Worm (Caenorhabditis elegans) whole organism, L2 larva: ENCODE data around the gene D1054.10.

ENCODE experiments used
- F13H6.1 ChIP-seq: sonication (generic microtip); optimal IDR thresholded peaks from 2 replicates; lab custom pipeline; 2016; ENCODE audit warnings: missing genetic modification characterization, missing compliant biosample characterization
- R02D3.7 ChIP-seq: fragments of 150-350 bp; optimal IDR thresholded peaks from 2 replicates; lab custom pipeline; 2014; ENCODE audit warnings: missing biosample characterization, missing genetic modification characterization
- ama-1 ChIP-seq: fragments of 150-350 bp; optimal IDR thresholded peaks from 2 replicates; lab custom pipeline; 2018; ENCODE audit warnings: inconsistent platforms
- blmp-1 ChIP-seq: sonication (generic microtip); optimal IDR thresholded peaks from 2 replicates; lab custom pipeline; 2017; ENCODE audit warnings: missing genetic modification characterization, mild to moderate bottlenecking, missing compliant biosample characterization, antibody characterized with exemption, moderate library complexity; ENCODE audit not compliant: insufficient read depth
- ceh-16 ChIP-seq: fragments of 150-350 bp; optimal IDR thresholded peaks from 2 replicates; lab custom pipeline; 2014; ENCODE audit warnings: missing biosample characterization, missing genetic modification characterization
- ceh-82 ChIP-seq: fragments of 150-350 bp; optimal IDR thresholded peaks from 2 replicates; lab custom pipeline; 2014; ENCODE audit warnings: missing biosample characterization, missing genetic modification characterization
- dmd-4 ChIP-seq: sonication (generic microtip); optimal IDR thresholded peaks from 2 replicates; lab custom pipeline; 2017; ENCODE audit warnings: missing biosample characterization, missing genetic modification characterization
- egl-27 ChIP-seq: sonication (generic microtip); optimal IDR thresholded peaks from 3 replicates; lab custom pipeline; 2017; ENCODE audit warnings: missing biosample characterization, missing genetic modification reagents, missing genetic modification characterization
- gmeb-1 ChIP-seq: fragments of 150-350 bp; optimal IDR thresholded peaks from 2 replicates; lab custom pipeline; 2014; ENCODE audit warnings: missing biosample characterization, missing genetic modification characterization
- lin-13 ChIP-seq: fragments of 150-350 bp; optimal IDR thresholded peaks from 2 replicates; lab custom pipeline; 2014; ENCODE audit warnings: missing biosample characterization, missing genetic modification reagents, missing genetic modification characterization
- mdl-1 ChIP-seq, 2 experiments: fragments of 150-350 bp in 1 of 2; sonication (generic microtip) in 1 of 2; optimal IDR thresholded peaks; 2 replicates each; lab custom pipeline; 2017; ENCODE audit warnings: missing biosample characterization in 2 of 2, missing genetic modification characterization in 2 of 2
- nhr-23 ChIP-seq: fragments of 150-350 bp; optimal IDR thresholded peaks from 2 replicates; lab custom pipeline; 2014; ENCODE audit warnings: missing biosample characterization, missing genetic modification reagents, missing genetic modification characterization
- peb-1 ChIP-seq: fragments of 150-350 bp; optimal IDR thresholded peaks from 2 replicates; lab custom pipeline; 2014; ENCODE audit warnings: missing biosample characterization, missing genetic modification characterization
- sma-9 ChIP-seq, 2 experiments: fragments of 150-350 bp in 1 of 2; sonication (generic microtip) in 1 of 2; optimal IDR thresholded peaks; 2 replicates each; lab custom pipeline; 2014 to 2016; ENCODE audit warnings: missing genetic modification characterization in 2 of 2, mild to moderate bottlenecking in 1 of 2, missing biosample characterization in 1 of 2, missing compliant biosample characterization in 1 of 2, missing genetic modification reagents in 1 of 2, moderate library complexity in 1 of 2
- snpc-4 ChIP-seq: fragments of 150-350 bp; optimal IDR thresholded peaks from 2 replicates; lab custom pipeline; 2014; ENCODE audit warnings: missing biosample characterization, missing genetic modification characterization
- unc-39 ChIP-seq: fragments of 150-350 bp; optimal IDR thresholded peaks from 2 replicates; lab custom pipeline; 2014; ENCODE audit warnings: missing biosample characterization, missing genetic modification characterization
- ztf-11 ChIP-seq: sonication (generic microtip); optimal IDR thresholded peaks from 2 replicates; lab custom pipeline; 2017; ENCODE audit warnings: missing biosample characterization, missing genetic modification characterization

D1054.10 gene

DNA sequence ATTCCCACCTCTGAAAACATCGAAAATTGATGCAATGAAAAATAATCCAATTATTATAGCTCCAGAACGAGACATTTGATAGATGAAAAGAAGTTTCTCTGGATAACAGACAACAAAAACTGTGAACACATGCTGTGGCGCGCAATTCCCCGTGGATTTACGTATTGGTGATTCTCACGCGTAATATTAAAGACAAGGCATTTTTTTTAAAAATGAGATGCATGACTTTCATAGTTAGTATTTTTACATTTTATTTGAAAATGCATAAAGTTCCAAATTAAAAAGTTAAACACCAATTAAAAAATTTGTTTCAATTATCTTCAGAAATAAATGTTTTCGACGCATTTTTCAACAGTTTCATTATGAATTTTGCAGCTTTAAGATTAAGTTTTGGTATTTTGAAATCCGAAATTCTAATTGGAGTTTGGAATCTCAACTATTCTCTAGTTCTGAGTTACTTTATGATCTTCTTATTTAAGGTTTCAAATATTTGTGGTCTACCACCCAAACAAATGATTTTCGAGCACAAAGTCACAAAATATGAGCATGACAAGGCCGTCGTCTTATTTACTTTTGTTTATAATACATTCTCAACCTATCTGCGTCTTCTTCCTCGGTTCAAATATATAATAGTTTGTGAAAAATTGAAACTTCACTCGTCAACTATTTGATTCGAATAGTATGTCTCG is 45.3 kb downstream of the D1054.10 start, which contains the start of the genes selt-1.2 and F28H7.2:
Gene selt-1.2, minus strand, starts transcription at position 101 of the 689 bp plus-strand sequence.
Gene F28H7.2, plus strand, starts transcription at position 639 of the 689 bp plus-strand sequence.
- TF ChIP-seq mdl-1 (tag; optimal IDR thresholded peaks at IDR 0.05; lab: Kevin White, UChicago) (no peak), gmeb-1 (tag; lab: Kevin White, UChicago) (no peak), egl-27 (no peak), dmd-4 (tag; lab: Kevin White, UChicago) (no peak), lin-13 (GFP tag; lab: Kevin White, UChicago) (no peak), sma-9 (GFP tag; optimal IDR thresholded peaks at IDR 0.05; lab: Kevin White, UChicago) (no peak), sma-9 (tag; optimal IDR thresholded peaks at IDR 0.05; lab: Kevin White, UChicago) (no peak)

- TF ChIP-seq blmp-1 (no peak), nhr-23 (tag; lab: Kevin White, UChicago) (no peak), R02D3.7 (tag; lab: Kevin White, UChicago) (no peak), ztf-11 (tag; lab: Kevin White, UChicago) (no peak), ceh-82 (tag; lab: Kevin White, UChicago) (no peak), peb-1 (no peak), ceh-16 (tag; lab: Kevin White, UChicago) (no peak), snpc-4 (tag; lab: Kevin White, UChicago) (no peak)
Observed at ce11 chrV:10745034-10745433, 47.6 kb downstream of the D1054.10 start, which contains the start of gene srj-21. Gene srj-21, plus strand, starts transcription at chrV:10745334.

- TF ChIP-seq R02D3.7 (tag; lab: Kevin White, UChicago) (no peak), unc-39 (tag; lab: Kevin White, UChicago) (no peak), nhr-23 (tag; lab: Kevin White, UChicago) (no peak), ama-1 (lab: Kevin White, UChicago) (no peak), egl-27 (no peak), F13H6.1 (tag; lab: Kevin White, UChicago) (no peak), blmp-1 (no peak)
- TF ChIP-seq, all 48 proteins: peak for 0
Observed at ce11 chrV:10743649-10744048, 49.0 kb downstream of the D1054.10 start, which contains the start of gene srj-22. Gene srj-22, minus strand, starts transcription at chrV:10743749.
